Worm (Caenorhabditis elegans) whole organism, L3 larva: ENCODE data around the gene F55C12.2.

Source experiments
- aly-2 ChIP-seq: fragments of 150-350 bp; optimal IDR thresholded peaks from 2 replicates; lab custom pipeline; 2014; ENCODE audit warnings: missing biosample characterization, missing genetic modification characterization
- fos-1 ChIP-seq: fragments of 150-350 bp; optimal IDR thresholded peaks from 2 replicates; lab custom pipeline; 2014; ENCODE audit warnings: missing biosample characterization, missing genetic modification characterization
- lin-15B ChIP-seq: fragments of 150-350 bp; optimal IDR thresholded peaks from 2 replicates; lab custom pipeline; 2014; ENCODE audit warnings: missing biosample characterization, missing genetic modification characterization
- nhr-12 ChIP-seq: fragments of 150-350 bp; optimal IDR thresholded peaks from 2 replicates; lab custom pipeline; 2014; ENCODE audit warnings: missing biosample characterization, missing genetic modification characterization
- pha-4 ChIP-seq: fragments of 150-350 bp; optimal IDR thresholded peaks from 2 replicates; lab custom pipeline; 2014; ENCODE audit warnings: missing biosample characterization, missing genetic modification reagents, missing genetic modification characterization
- pqm-1 ChIP-seq: fragments of 150-350 bp; optimal IDR thresholded peaks from 2 replicates; lab custom pipeline; 2017; ENCODE audit warnings: missing biosample characterization, missing genetic modification characterization, inconsistent platforms
- skn-1 ChIP-seq: fragments of 150-350 bp; optimal IDR thresholded peaks from 2 replicates; lab custom pipeline; 2014; ENCODE audit warnings: missing biosample characterization, missing genetic modification characterization
- unc-62 ChIP-seq: fragments of 150-350 bp; sonication (generic microtip); optimal IDR thresholded peaks from 4 replicates; lab custom pipeline; 2014; ENCODE audit warnings: missing biosample characterization, missing genetic modification reagents, missing genetic modification characterization
- ztf-4 ChIP-seq: fragments of 150-350 bp; optimal IDR thresholded peaks from 2 replicates; lab custom pipeline; 2014; ENCODE audit warnings: missing biosample characterization, missing genetic modification characterization

DNA sequence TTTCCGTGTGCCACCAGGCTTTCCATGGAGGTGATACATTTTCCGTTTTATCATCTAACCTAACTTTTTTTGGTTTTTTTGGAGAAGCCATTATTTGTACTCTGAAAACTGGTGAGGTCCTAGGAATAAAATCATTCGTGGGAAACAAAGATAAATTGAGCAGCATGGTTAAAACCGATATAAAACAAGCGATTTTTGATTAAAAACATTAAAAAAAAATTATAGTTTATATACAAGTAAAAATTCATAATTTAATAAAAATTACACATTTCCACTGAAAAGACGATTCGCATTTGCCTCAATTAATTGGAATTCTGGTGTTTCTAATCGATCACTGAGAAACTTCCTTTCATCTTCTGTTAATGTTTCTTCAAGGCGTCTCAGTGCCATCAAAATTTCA lies 38.2 kb upstream of the F55C12.2 start, which contains the start of gene ZK1248.15:
- TF ChIP-seq unc-62 (GFP tag; lab: Kevin White, UChicago) (no peak), ztf-4 (tag; lab: Kevin White, UChicago) (no peak), fos-1 (tag; lab: Kevin White, UChicago) (no peak), nhr-12 (tag; lab: Kevin White, UChicago) (no peak), aly-2 (tag; lab: Kevin White, UChicago) (no peak), lin-15B (tag; lab: Kevin White, UChicago) (no peak), pha-4 (no peak), pqm-1 (tag; lab: Kevin White, UChicago) (no peak), skn-1 (tag; lab: Kevin White, UChicago) (no peak)
